Worm (Caenorhabditis elegans): ENCODE measurements around the gene C45G9.12.
"Not testable (repeated sequence)": the region's sequence is repeated elsewhere in the genome, so short reads cannot be mapped to it uniquely, and the experiment has no call there.

Gene C45G9.12

DNA sequence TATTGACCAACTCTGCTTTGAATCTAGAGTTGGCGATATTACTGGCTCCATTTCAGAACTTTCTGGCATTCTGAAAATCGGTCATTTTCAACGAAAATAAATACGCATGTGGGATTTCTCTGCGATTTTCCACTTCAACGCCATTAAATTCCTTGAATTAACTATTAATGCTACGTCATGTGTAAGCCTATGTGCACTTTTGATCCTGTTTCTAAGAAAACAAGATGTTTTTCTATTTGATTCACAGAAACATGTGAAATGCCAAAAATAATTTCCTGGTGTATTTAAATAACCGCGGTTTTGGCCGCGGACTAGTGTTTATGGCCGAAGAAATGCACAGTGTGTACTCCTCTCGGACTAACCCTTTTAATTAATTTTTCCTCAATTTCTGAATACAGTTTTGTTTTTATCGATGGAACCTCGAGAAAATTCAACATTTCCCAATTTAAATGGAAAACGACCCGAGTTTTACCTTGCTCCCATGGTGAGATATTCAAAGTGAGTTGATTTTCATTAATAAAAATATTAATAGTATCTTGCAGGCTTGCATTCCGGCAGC, 2.7 kb downstream of the C45G9.12 start, which contains the start of the genes C45G9.11 and C45G9.2 (continued):
- TF ChIP-seq eor-1 (tag; optimal IDR thresholded peaks at IDR 0.05) (no peak), ceh-28 (tag; optimal IDR thresholded peaks at IDR 0.05) (no peak), ztf-4 (tag; optimal IDR thresholded peaks at IDR 0.05) (no peak), lsy-12 (tag; optimal IDR thresholded peaks at IDR 0.05) (peak; percentile 46), nfya-1 (tag; optimal IDR thresholded peaks at IDR 0.05; ENCODE audit: insufficient read depth) (peak; percentile 75), fkh-10 (GFP tag; optimal IDR thresholded peaks at IDR 0.05) (no peak), nhr-11 (tag; optimal IDR thresholded peaks at IDR 0.05) (no peak), sea-2 (GFP tag; optimal IDR thresholded peaks at IDR 0.05) (no peak), pqm-1 (tag; optimal IDR thresholded peaks at IDR 0.05) (peak; percentile 24)

DNA sequence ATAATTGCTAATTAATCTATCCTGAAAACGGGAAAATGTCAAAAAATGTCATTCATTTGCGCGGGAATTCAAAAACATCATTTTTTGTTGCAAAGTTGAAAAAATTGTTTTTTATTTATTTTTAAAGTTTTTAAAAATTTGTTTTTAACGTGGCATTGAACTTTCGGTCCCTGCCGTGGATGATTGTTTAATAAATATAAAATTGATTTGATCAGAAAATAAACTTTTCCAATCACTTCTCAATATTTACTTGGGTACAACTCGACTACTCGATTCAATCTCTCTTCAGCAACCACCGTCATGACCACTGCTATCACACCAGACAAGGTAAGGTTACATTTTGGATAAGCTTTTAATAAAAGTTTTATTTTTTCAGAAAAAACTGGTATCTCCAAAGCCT, 9.0 kb downstream of the C45G9.12 start, which contains the start of gene C45G9.4:
TSS of gene C45G9.4 (plus strand) at position 301 of the 400 bp plus-strand sequence.
- not testable (repeated sequence) for TF ChIP-seq nfya-1 (tag; optimal IDR thresholded peaks at IDR 0.05; ENCODE audit: insufficient read depth); nhr-43 (tag; optimal IDR thresholded peaks at IDR 0.05; ENCODE audit: poor library complexity, severe bottlenecking); nhr-77 (tag; optimal IDR thresholded peaks at IDR 0.05)

DNA sequence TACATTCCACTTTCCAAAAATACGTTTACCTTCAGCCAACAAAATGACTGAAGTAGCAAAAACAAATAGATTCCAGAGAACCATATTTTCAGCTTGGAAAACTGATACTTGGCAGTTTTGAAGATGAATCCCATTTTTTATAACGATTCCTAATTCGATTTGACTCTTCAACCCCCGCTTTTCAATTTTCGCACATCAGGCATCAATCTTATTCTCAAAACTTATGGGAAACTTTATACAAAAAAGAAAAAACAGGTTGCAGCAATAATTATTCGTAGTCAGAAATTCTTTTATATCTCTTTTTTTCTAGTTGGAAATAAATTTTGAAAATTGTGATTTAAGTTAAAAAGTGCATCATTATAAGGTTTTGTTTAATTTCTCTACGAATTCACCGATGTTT, 9.6 kb downstream of the C45G9.12 start, which contains the start of gene C45G9.10:
TSS of gene C45G9.10 (minus strand) at position 101 of the 400 bp plus-strand sequence.
- TF ChIP-seq ceh-16 (tag; optimal IDR thresholded peaks at IDR 0.05) (no peak), pha-4 (tag; optimal IDR thresholded peaks at IDR 0.05) (no peak), aly-2 (tag; optimal IDR thresholded peaks at IDR 0.05) (no peak), lin-39 (tag; optimal IDR thresholded peaks at IDR 0.05) (no peak), mml-1 (tag; optimal IDR thresholded peaks at IDR 0.05) (no peak), ztf-4 (tag; optimal IDR thresholded peaks at IDR 0.05) (no peak), mdl-1 (tag; optimal IDR thresholded peaks at IDR 0.05) (no peak), elt-3 (tag; optimal IDR thresholded peaks at IDR 0.05) (no peak), lsy-12 (tag; optimal IDR thresholded peaks at IDR 0.05) (no peak)

DNA sequence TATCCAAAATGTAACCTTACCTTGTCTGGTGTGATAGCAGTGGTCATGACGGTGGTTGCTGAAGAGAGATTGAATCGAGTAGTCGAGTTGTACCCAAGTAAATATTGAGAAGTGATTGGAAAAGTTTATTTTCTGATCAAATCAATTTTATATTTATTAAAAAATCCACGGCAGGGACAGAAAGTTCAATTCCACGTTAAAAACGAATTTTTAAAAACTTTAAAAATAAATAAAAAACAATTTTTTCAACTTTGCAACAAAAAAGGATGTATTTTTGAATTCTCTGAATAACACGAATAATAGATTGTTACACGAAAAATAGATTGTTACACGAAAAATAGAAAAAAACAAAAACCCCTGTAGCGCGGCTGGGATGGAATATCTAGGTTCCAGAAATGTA, 15.7 kb downstream of the C45G9.12 start, which contains the start of gene C45G9.9:
TSS of gene C45G9.9 (minus strand) at position 101 of the 400 bp plus-strand sequence.
- TF ChIP-seq tbx-2, nhr-77, mml-1 (tag; optimal IDR thresholded peaks at IDR 0.05): not testable (repeated sequence)

DNA sequence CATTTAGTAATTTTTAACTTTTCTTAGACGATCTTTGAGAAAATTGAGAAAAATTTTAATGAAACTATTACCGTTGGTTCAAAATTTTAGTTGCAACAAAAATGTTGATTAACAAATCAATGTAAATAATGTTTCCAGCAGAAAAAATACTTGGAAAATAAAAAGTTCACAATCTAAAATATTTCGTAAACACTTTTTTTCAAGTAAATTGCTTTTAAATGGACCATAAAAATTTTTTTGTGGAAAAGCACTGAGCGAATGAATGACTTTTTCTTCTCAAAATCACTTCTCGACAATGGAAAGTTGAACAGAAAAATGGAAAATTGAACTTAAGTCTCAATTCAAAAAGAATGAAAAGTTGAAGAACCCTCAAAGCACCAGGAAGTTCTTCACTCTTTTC, 17.9 kb downstream of the C45G9.12 start, which contains the start of gene C45G9.8:
TSS of gene C45G9.8 (minus strand) at position 101 of the 400 bp plus-strand sequence.
- TF ChIP-seq nhr-11 (tag; optimal IDR thresholded peaks at IDR 0.05) (no peak), unc-39 (tag; optimal IDR thresholded peaks at IDR 0.05) (no peak), ceh-82 (tag; optimal IDR thresholded peaks at IDR 0.05) (no peak), ama-1 (optimal IDR thresholded peaks at IDR 0.05) (no peak), nhr-12 (tag; optimal IDR thresholded peaks at IDR 0.05) (no peak), elt-3 (tag; optimal IDR thresholded peaks at IDR 0.05) (no peak), sea-2 (GFP tag; optimal IDR thresholded peaks at IDR 0.05) (no peak)

DNA sequence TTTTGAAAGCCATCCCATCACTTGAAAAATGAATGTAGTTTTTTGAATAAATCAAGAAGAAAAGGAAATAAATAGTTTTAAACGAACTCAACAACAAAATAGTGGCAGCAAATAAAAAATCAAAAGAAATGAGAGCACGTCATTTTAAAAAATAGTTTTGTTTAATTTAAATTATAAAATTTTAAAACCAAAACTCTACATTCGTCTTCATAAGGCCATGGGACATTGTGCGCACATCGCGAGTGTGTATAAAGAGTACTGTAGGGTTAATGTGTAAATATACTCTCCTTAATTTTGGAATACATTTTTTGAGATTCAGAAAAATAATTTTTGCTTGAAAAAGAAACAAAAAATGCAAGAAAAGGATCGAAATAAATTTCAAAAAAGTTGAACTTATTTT, 19.5 kb downstream of the C45G9.12 start, which contains the start of gene C45G9.15:
TSS of gene C45G9.15 (minus strand) at position 101 of the 400 bp plus-strand sequence.
- no peak for TF ChIP-seq ztf-4 (tag; optimal IDR thresholded peaks at IDR 0.05)
- TF ChIP-seq ZK546.5 (tag; optimal IDR thresholded peaks at IDR 0.05), result no peak
- no peak for TF ChIP-seq snpc-4 (tag; optimal IDR thresholded peaks at IDR 0.05)
- no peak for TF ChIP-seq elt-1 (tag; optimal IDR thresholded peaks at IDR 0.05)
- no peak for TF ChIP-seq hmg-11 (tag; optimal IDR thresholded peaks at IDR 0.05)

DNA sequence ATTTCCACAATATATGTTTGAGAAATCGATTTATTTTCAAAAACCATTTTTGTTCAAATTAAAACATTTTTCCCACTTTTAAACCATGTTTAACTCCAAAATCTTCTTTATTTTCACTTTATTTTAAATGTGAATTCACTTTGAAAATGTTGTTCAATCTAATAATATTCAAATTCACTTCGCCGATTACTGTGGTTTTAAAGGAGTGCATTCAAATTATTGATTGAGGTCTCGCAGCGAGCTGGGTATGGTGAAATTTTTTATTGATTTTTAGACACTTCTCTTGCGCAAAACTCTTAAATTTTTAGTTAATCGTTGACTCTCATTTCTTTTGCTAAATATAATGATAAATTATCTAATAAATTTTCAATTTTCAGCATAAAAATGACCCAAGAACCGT, 23.7 kb downstream of the C45G9.12 start, which contains the start of gene C45G9.5:
TSS of gene C45G9.5 (plus strand) at position 378 of the 400 bp plus-strand sequence.
- no peak for TF ChIP-seq ceh-28 (tag; optimal IDR thresholded peaks at IDR 0.05)

All from whole organism, L3 larva.